Fruit fly (Drosophila melanogaster) S2 (cell line): ENCODE data around the gene RabX5.

Source experiments
- CG8478 ChIP-seq: fragments of >200 bp; optimal IDR thresholded peaks from 2 replicates; lab custom pipeline; 2018
- CTCF ChIP-seq, 2 experiments: fragments of >200 bp; optimal IDR thresholded peaks; 2 replicates each; lab custom pipeline; 2018

DNA sequence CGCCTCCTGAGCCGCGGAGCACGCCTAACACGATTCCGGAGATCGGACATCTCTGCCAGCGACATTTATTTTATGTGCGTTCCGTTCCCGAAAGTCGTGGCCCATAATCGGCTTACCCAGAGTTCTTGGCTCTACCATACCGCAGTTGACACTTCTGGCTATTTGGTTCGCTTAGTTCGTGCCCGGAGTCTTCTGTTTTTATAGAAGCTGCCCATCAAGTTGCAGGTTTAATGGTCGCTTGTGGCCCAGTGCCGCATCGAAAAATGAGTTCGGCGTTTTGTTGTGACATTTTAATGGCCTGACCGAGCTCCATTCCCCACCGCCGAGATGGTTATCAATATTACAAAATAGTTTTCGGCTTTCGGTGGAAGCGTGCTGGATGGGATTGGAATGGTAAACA is 6.3 kb upstream of the RabX5 start:
- TF ChIP-seq CG8478 (lab: Kevin White, UChicago) (no peak), CTCF (optimal IDR thresholded peaks at IDR 0.05; lab: Kevin White, UChicago) (no peak)
